Worm (Caenorhabditis elegans) whole organism, L3 larva: ENCODE measurements around the gene F52C6.2.
"Not testable (repeated sequence)": the region's sequence is repeated elsewhere in the genome, so short reads cannot be mapped to it uniquely, and the experiment has no call there.

Experiments used
- ama-1 ChIP-seq: fragments of 150-350 bp; optimal IDR thresholded peaks from 2 replicates; lab custom pipeline; 2018
- hmg-11 ChIP-seq: sonication (generic microtip); optimal IDR thresholded peaks from 2 replicates; lab custom pipeline; 2016; ENCODE audit warnings: missing genetic modification characterization, missing compliant biosample characterization
- nfya-1 ChIP-seq: sonication (generic microtip); optimal IDR thresholded peaks from 2 replicates; lab custom pipeline; 2017; ENCODE audit warnings: missing genetic modification characterization, mild to moderate bottlenecking, missing compliant biosample characterization, antibody characterized with exemption, moderate library complexity; ENCODE audit not compliant: insufficient read depth

Gene F52C6.2

DNA sequence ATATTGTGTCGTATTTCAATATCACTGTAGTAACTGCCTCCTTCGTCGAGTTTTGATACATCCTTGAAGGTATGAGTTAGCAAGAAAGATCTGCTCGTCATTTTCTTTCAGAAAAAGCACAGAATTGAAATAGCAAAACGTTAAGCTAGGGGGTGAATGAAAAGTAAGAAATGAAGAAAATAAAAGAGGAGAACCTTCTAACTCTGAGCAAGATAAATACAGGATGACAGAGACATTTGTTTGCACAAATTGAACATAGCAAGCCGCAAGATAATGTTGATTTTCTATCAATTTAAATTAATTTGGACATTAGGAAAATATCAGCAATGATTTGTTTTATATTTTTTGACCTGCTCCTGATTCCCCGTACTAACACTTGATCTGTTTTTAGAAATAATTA is 29.3 kb downstream of the F52C6.2 start, which contains the start of gene math-49:
Gene math-49 (minus strand): TSS at position 101 of the 400 bp plus-strand sequence.
- TF ChIP-seq nfya-1 (tag; lab: Kevin White, UChicago); ama-1; hmg-11 (tag; lab: Kevin White, UChicago): not testable (repeated sequence)
